Fruit fly (Drosophila melanogaster) whole organism, wandering third instar larva: ENCODE data around the gene CG11902.
A peak's percentile ranks its signal among the peaks of the same experiment; 100 is the strongest.

Experiments
- CrebA ChIP-seq: fragments of 200-800 bp; sonication (Bioruptor generic); optimal IDR thresholded peaks from 2 replicates; lab custom pipeline; 2016; ENCODE audit warnings: missing biosample characterization, mild to moderate bottlenecking, missing genetic modification characterization, borderline replicate concordance
- Dfd ChIP-seq: fragments of >200 bp; optimal IDR thresholded peaks from 2 replicates; lab custom pipeline; 2017; ENCODE audit warnings: missing biosample characterization, missing genetic modification characterization
- HLH106 ChIP-seq: fragments of 200-800 bp; optimal IDR thresholded peaks from 3 replicates; lab custom pipeline; 2019; ENCODE audit warnings: missing biosample characterization, mild to moderate bottlenecking, missing genetic modification characterization, moderate library complexity
- Hr83 ChIP-seq: fragments of 200-300 bp; sonication (Bioruptor generic); optimal IDR thresholded peaks from 2 replicates; lab custom pipeline; 2016; ENCODE audit warnings: missing biosample characterization, mild to moderate bottlenecking, missing genetic modification characterization, moderate library complexity; ENCODE audit not compliant: poor library complexity, severe bottlenecking
- Rel ChIP-seq, 2 experiments: fragments of 200-800 bp; sonication (Bioruptor generic) in 1 of 2; optimal IDR thresholded peaks; 2 replicates in 1 of 2; 3 replicates in 1 of 2; lab custom pipeline; 2016 to 2019; ENCODE audit warnings: mild to moderate bottlenecking in 2 of 2, missing biosample characterization in 2 of 2, missing genetic modification characterization in 2 of 2, moderate library complexity in 1 of 2
- Vsx2 ChIP-seq: fragments of 200-300, 225-300 bp; sonication (Bioruptor generic); optimal IDR thresholded peaks from 2 replicates; lab custom pipeline; 2018; ENCODE audit warnings: missing biosample characterization, missing genetic modification characterization; ENCODE audit not compliant: partially characterized antibody
- fru ChIP-seq: fragments of 200-800 bp; sonication (Bioruptor generic); optimal IDR thresholded peaks from 3 replicates; lab custom pipeline; 2016; ENCODE audit warnings: missing biosample characterization, mild to moderate bottlenecking, missing genetic modification characterization
- psq ChIP-seq: fragments of 200-800 bp; sonication (Bioruptor generic); optimal IDR thresholded peaks from 3 replicates; lab custom pipeline; 2017; ENCODE audit warnings: missing biosample characterization, mild to moderate bottlenecking, missing genetic modification characterization, moderate library complexity
- rgr ChIP-seq: fragments of 200-800 bp; sonication (Bioruptor generic); optimal IDR thresholded peaks from 3 replicates; lab custom pipeline; 2016; ENCODE audit warnings: missing biosample characterization, mild to moderate bottlenecking, missing genetic modification characterization
- usp ChIP-seq: fragments of >200 bp; optimal IDR thresholded peaks from 2 replicates; lab custom pipeline; 2017; ENCODE audit warnings: missing biosample characterization, missing genetic modification characterization

DNA sequence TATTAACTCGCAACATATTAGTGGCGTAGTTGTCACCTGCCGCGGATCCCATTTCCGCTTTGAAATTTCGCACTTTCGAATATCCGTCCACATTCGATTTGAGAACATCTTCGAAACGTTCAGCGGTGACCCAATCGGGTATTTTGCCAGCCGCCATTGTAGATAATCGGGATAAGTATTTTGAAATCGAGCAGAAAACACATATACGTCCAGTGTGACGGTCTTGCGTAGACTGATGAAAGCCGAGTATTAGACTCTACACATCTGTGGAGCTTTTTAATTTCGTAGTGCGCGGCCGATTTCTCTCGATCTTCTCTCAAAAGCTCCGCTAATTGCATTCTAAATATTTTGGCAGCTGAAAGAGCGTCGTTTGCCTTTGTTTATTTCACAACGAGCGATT is 6.0 kb upstream of the CG11902 start, which contains the start of gene CHKov1:
- TF ChIP-seq CrebA (no peak), Hr83 (GFP tag; lab: Kevin White, UChicago) (no peak), fru (GFP tag; lab: Kevin White, UChicago) (no peak), Rel (GFP tag; optimal IDR thresholded peaks at IDR 0.05; lab: Kevin White, UChicago) (peak; percentile 31), Rel (tag; optimal IDR thresholded peaks at IDR 0.05; lab: Kevin White, UChicago) (peak; percentile 84), Vsx2 (GFP tag; lab: Kevin White, UChicago) (peak; percentile 14), psq (GFP tag; lab: Kevin White, UChicago) (no peak), Dfd (GFP tag; lab: Kevin White, UChicago) (no peak), rgr (GFP tag; lab: Kevin White, UChicago) (peak; percentile 33), usp (GFP tag; lab: Kevin White, UChicago) (no peak), HLH106 (tag; lab: Kevin White, UChicago) (no peak)
